Worm (Caenorhabditis elegans) whole organism, early embryonic: ENCODE data around the gene srh-200.

Experiments used
- B0310.2 ChIP-seq: sonication (generic microtip); optimal IDR thresholded peaks from 2 replicates; lab custom pipeline; 2016; ENCODE audit warnings: mild to moderate bottlenecking, missing genetic modification characterization, missing compliant biosample characterization
- F13C5.2 ChIP-seq: sonication (generic microtip); optimal IDR thresholded peaks from 2 replicates; lab custom pipeline; 2017; ENCODE audit warnings: mild to moderate bottlenecking, missing genetic modification characterization, inconsistent platforms, missing compliant biosample characterization
- aly-1 ChIP-seq: sonication (generic microtip); optimal IDR thresholded peaks from 2 replicates; lab custom pipeline; 2016; ENCODE audit warnings: missing genetic modification characterization, missing compliant biosample characterization
- ama-1 ChIP-seq: fragments of 150-350 bp; optimal IDR thresholded peaks from 2 replicates; lab custom pipeline; 2014
- ceh-13 ChIP-seq: fragments of 200-800 bp; sonication (Bioruptor generic); optimal IDR thresholded peaks from 2 replicates; lab custom pipeline; 2018; ENCODE audit warnings: mild to moderate bottlenecking, missing genetic modification characterization, missing compliant biosample characterization
- ceh-36 ChIP-seq: sonication (generic microtip); optimal IDR thresholded peaks from 2 replicates; lab custom pipeline; 2016; ENCODE audit warnings: missing genetic modification characterization, inconsistent platforms, missing compliant biosample characterization
- ets-7 ChIP-seq: sonication (generic microtip); optimal IDR thresholded peaks from 2 replicates; lab custom pipeline; 2016; ENCODE audit warnings: missing genotype, missing genetic modification characterization, missing compliant biosample characterization
- flt-1 ChIP-seq: fragments of 200-800 bp; sonication (Bioruptor generic); IDR thresholded peaks from 2 replicates; pipeline ENCODE4 v1.3.6; 2022; ENCODE audit warnings: missing genetic modification characterization, missing compliant biosample characterization
- hmbx-1 ChIP-seq: sonication (generic microtip); optimal IDR thresholded peaks from 2 replicates; lab custom pipeline; 2016; ENCODE audit warnings: mild to moderate bottlenecking, missing genetic modification characterization, missing compliant biosample characterization
- hmg-4 ChIP-seq: fragments of 200-800 bp; sonication (Bioruptor generic); optimal IDR thresholded peaks from 2 replicates; lab custom pipeline; 2018; ENCODE audit warnings: mild to moderate bottlenecking, missing genetic modification characterization, missing compliant biosample characterization
- hnd-1 ChIP-seq: sonication (generic microtip); optimal IDR thresholded peaks from 2 replicates; lab custom pipeline; 2016; ENCODE audit warnings: missing genetic modification characterization, missing compliant biosample characterization
- pes-1 ChIP-seq: fragments of 200-800 bp; sonication (Bioruptor generic); IDR thresholded peaks from 2 replicates; pipeline ENCODE4 v1.3.6; 2022; ENCODE audit warnings: missing genetic modification reagents, missing genetic modification characterization, missing compliant biosample characterization
- scrt-1 ChIP-seq: fragments of 200-800 bp; sonication (Bioruptor generic); IDR thresholded peaks from 2 replicates; pipeline ENCODE4 v1.3.6; 2022; ENCODE audit warnings: missing genetic modification characterization, missing compliant biosample characterization
- sea-1 ChIP-seq: fragments of 200-800 bp; sonication (Bioruptor generic); conservative IDR thresholded peaks from 2 replicates; pipeline ENCODE4 v1.3.6; 2022; ENCODE audit warnings: missing genetic modification characterization, missing compliant biosample characterization
- tbx-11 ChIP-seq: fragments of 200-800 bp; sonication (Bioruptor generic); IDR thresholded peaks from 2 replicates; pipeline ENCODE4 v1.3.6; 2022; ENCODE audit warnings: missing genetic modification characterization, missing compliant biosample characterization
- tbx-37 ChIP-seq: fragments of 200-800 bp; sonication (Bioruptor generic); conservative IDR thresholded peaks from 2 replicates; pipeline ENCODE4 v1.3.6; 2022; ENCODE audit warnings: missing genetic modification reagents, missing genetic modification characterization, missing compliant biosample characterization
- tra-4 ChIP-seq: sonication (generic microtip); optimal IDR thresholded peaks from 2 replicates; lab custom pipeline; 2017; ENCODE audit warnings: missing genetic modification characterization, missing compliant biosample characterization

Gene srh-200

ce11 chrV:7681388-7681787, 27.9 kb upstream of the srh-200 start, which contains the start of gene cyp-33A1:
Gene cyp-33A1, minus strand, starts transcription at chrV:7681459.
- TF ChIP-seq flt-1 (GFP tag; lab: Robert Waterston, UW) (no peak), ceh-13 (GFP tag; lab: Kevin White, UChicago) (no peak), tra-4 (no peak), ets-7 (tag; lab: Kevin White, UChicago) (no peak), aly-1 (no peak), hnd-1 (tag; lab: Kevin White, UChicago) (no peak), pes-1 (GFP tag; lab: Robert Waterston, UW) (no peak), hmbx-1 (tag; lab: Kevin White, UChicago) (no peak), scrt-1 (no peak), hmg-4 (no peak)

- TF ChIP-seq ceh-36 (tag; lab: Kevin White, UChicago) (no peak), ama-1 (lab: Kevin White, UChicago) (no peak), F13C5.2 (tag; lab: Kevin White, UChicago) (no peak), hnd-1 (tag; lab: Kevin White, UChicago) (no peak), hmbx-1 (tag; lab: Kevin White, UChicago) (no peak), aly-1 (no peak), sea-1 (GFP tag; lab: Robert Waterston, UW) (no peak), ceh-13 (GFP tag; lab: Kevin White, UChicago) (no peak), pes-1 (GFP tag; lab: Robert Waterston, UW) (no peak), tbx-37 (GFP tag; lab: Robert Waterston, UW) (no peak), hmg-4 (no peak)
Observed at ce11 chrV:7675904-7676303, 22.4 kb upstream of the srh-200 start, which contains the start of gene C12D5.3. Gene C12D5.3, plus strand, starts transcription at chrV:7676204.

ce11 chrV:7672258-7672657, 18.8 kb upstream of the srh-200 start, which contains the start of gene C12D5.4:
Gene C12D5.4, plus strand, starts transcription at chrV:7672558.
- no peak for TF ChIP-seq tbx-11 (GFP tag; lab: Robert Waterston, UW)
- no peak for TF ChIP-seq pes-1 (GFP tag; lab: Robert Waterston, UW)
- no peak for TF ChIP-seq ets-7 (tag; lab: Kevin White, UChicago)

ce11 chrV:7667940-7668339, 14.5 kb upstream of the srh-200 start, which contains the start of gene C12D5.5:
Gene C12D5.5, plus strand, starts transcription at chrV:7668240.
- TF ChIP-seq ama-1 (lab: Kevin White, UChicago) (no peak), tra-4 (no peak), tbx-11 (GFP tag; lab: Robert Waterston, UW) (no peak), ets-7 (tag; lab: Kevin White, UChicago) (no peak)

ce11 chrV:7651757-7652156, 1.7 kb downstream of the srh-200 start, which contains the start of gene srh-234:
Gene srh-234, minus strand, starts transcription at chrV:7651857.
- no peak for TF ChIP-seq scrt-1
- TF ChIP-seq F13C5.2 (tag; lab: Kevin White, UChicago) = no peak
- no peak for TF ChIP-seq hmg-4
- no peak for TF ChIP-seq flt-1 (GFP tag; lab: Robert Waterston, UW)
- no peak for TF ChIP-seq ceh-13 (GFP tag; lab: Kevin White, UChicago)
- no peak for TF ChIP-seq ama-1 (lab: Kevin White, UChicago)
- TF ChIP-seq hnd-1 (tag; lab: Kevin White, UChicago) = no peak
- TF ChIP-seq aly-1 = no peak
- no peak for TF ChIP-seq hmbx-1 (tag; lab: Kevin White, UChicago)
- TF ChIP-seq tbx-11 (GFP tag; lab: Robert Waterston, UW) = no peak
- no peak for TF ChIP-seq sea-1 (GFP tag; lab: Robert Waterston, UW)
- no peak for TF ChIP-seq B0310.2 (tag; lab: Kevin White, UChicago)

ce11 chrV:7649963-7650362, 3.5 kb downstream of the srh-200 start:
- no peak for TF ChIP-seq hnd-1 (tag; lab: Kevin White, UChicago)
- TF ChIP-seq hmg-4 = no peak
- no peak for TF ChIP-seq B0310.2 (tag; lab: Kevin White, UChicago)
- no peak for TF ChIP-seq aly-1
- no peak for TF ChIP-seq flt-1 (GFP tag; lab: Robert Waterston, UW)
- TF ChIP-seq F13C5.2 (tag; lab: Kevin White, UChicago) = no peak
- no peak for TF ChIP-seq sea-1 (GFP tag; lab: Robert Waterston, UW)
- TF ChIP-seq tbx-37 (GFP tag; lab: Robert Waterston, UW) = no peak
- TF ChIP-seq pes-1 (GFP tag; lab: Robert Waterston, UW) = no peak
- TF ChIP-seq hmbx-1 (tag; lab: Kevin White, UChicago) = no peak
- no peak for TF ChIP-seq tra-4
- TF ChIP-seq ceh-13 (GFP tag; lab: Kevin White, UChicago) = no peak
- TF ChIP-seq tbx-11 (GFP tag; lab: Robert Waterston, UW) = no peak
- TF ChIP-seq ceh-36 (tag; lab: Kevin White, UChicago) = no peak
- no peak for TF ChIP-seq ets-7 (tag; lab: Kevin White, UChicago)
- TF ChIP-seq ama-1 (lab: Kevin White, UChicago) = no peak
- no peak for TF ChIP-seq scrt-1

ce11 chrV:7647147-7647546, 6.3 kb downstream of the srh-200 start:
- no peak for TF ChIP-seq hmbx-1 (tag; lab: Kevin White, UChicago)
- TF ChIP-seq ets-7 (tag; lab: Kevin White, UChicago) = no peak

- no peak for TF ChIP-seq tra-4
- no peak for TF ChIP-seq scrt-1
- TF ChIP-seq ets-7 (tag; lab: Kevin White, UChicago) = no peak
- TF ChIP-seq aly-1 = no peak
- TF ChIP-seq pes-1 (GFP tag; lab: Robert Waterston, UW) = no peak
- TF ChIP-seq sea-1 (GFP tag; lab: Robert Waterston, UW) = no peak
- TF ChIP-seq tbx-37 (GFP tag; lab: Robert Waterston, UW) = no peak
- TF ChIP-seq ceh-36 (tag; lab: Kevin White, UChicago) = no peak
- TF ChIP-seq tbx-11 (GFP tag; lab: Robert Waterston, UW) = no peak
- no peak for TF ChIP-seq hmbx-1 (tag; lab: Kevin White, UChicago)
- no peak for TF ChIP-seq hmg-4
- no peak for TF ChIP-seq F13C5.2 (tag; lab: Kevin White, UChicago)
- no peak for TF ChIP-seq ama-1 (lab: Kevin White, UChicago)
- TF ChIP-seq ceh-13 (GFP tag; lab: Kevin White, UChicago) = no peak
- TF ChIP-seq hnd-1 (tag; lab: Kevin White, UChicago) = no peak
- TF ChIP-seq B0310.2 (tag; lab: Kevin White, UChicago) = no peak
- no peak for TF ChIP-seq flt-1 (GFP tag; lab: Robert Waterston, UW)
Observed at ce11 chrV:7645454-7645853, 8.0 kb downstream of the srh-200 start, which contains the start of gene str-47. Gene str-47, plus strand, starts transcription at chrV:7645754.
